Worm (Caenorhabditis elegans) whole organism, early embryonic: ENCODE measurements around the gene sru-21.
"Not testable (repeated sequence)": the region's sequence is repeated elsewhere in the genome, so short reads cannot be mapped to it uniquely, and the experiment has no call there.

Source experiments
- B0310.2 ChIP-seq: sonication (generic microtip); optimal IDR thresholded peaks from 2 replicates; lab custom pipeline; 2016; ENCODE audit warnings: mild to moderate bottlenecking, missing genetic modification characterization, missing compliant biosample characterization
- aly-1 ChIP-seq: sonication (generic microtip); optimal IDR thresholded peaks from 2 replicates; lab custom pipeline; 2016; ENCODE audit warnings: missing genetic modification characterization, missing compliant biosample characterization
- ceh-13 ChIP-seq: fragments of 200-800 bp; sonication (Bioruptor generic); optimal IDR thresholded peaks from 2 replicates; lab custom pipeline; 2018; ENCODE audit warnings: mild to moderate bottlenecking, missing genetic modification characterization, missing compliant biosample characterization
- flt-1 ChIP-seq: fragments of 200-800 bp; sonication (Bioruptor generic); IDR thresholded peaks from 2 replicates; pipeline ENCODE4 v1.3.6; 2022; ENCODE audit warnings: missing genetic modification characterization, missing compliant biosample characterization
- scrt-1 ChIP-seq: fragments of 200-800 bp; sonication (Bioruptor generic); IDR thresholded peaks from 2 replicates; pipeline ENCODE4 v1.3.6; 2022; ENCODE audit warnings: missing genetic modification characterization, missing compliant biosample characterization
- sea-1 ChIP-seq: fragments of 200-800 bp; sonication (Bioruptor generic); conservative IDR thresholded peaks from 2 replicates; pipeline ENCODE4 v1.3.6; 2022; ENCODE audit warnings: missing genetic modification characterization, missing compliant biosample characterization
- tbx-11 ChIP-seq: fragments of 200-800 bp; sonication (Bioruptor generic); IDR thresholded peaks from 2 replicates; pipeline ENCODE4 v1.3.6; 2022; ENCODE audit warnings: missing genetic modification characterization, missing compliant biosample characterization

DNA sequence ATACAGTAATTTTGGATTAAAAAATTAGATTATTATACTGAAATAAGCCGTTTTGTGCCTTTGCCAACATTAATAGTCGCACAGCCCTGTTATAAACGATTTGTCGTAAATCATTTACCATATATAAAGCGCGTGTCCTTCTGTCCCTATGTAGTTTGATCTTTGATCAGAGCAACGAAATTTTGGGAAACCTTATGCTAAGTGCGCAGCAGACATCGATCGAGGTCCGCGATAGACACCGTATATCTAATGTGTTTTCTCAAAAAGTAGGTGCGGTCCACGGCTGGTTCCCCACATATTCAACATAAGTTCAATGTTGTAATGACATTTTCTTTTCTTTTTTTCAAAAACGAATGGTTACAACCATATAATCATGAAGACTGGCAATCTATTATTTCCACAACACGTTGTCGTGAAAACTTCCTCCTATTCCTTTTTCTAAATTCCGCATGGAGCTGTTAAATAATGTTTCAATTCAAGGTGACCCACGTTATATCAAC lies 38.0 kb upstream of the sru-21 start, which contains the start of gene sru-9:
- TF ChIP-seq ceh-13; tbx-11 (GFP tag; lab: Robert Waterston, UW); sea-1 (GFP tag; lab: Robert Waterston, UW); flt-1 (GFP tag; lab: Robert Waterston, UW); aly-1; B0310.2 (tag; lab: Kevin White, UChicago); scrt-1 (GFP tag; lab: Robert Waterston, UW): not testable (repeated sequence)
